Fruit fly (Drosophila melanogaster) whole organism, adult: ENCODE measurements around the gene Cyp313a1.

Experiments used
- CG11617 ChIP-seq: fragments of 200-800 bp; sonication (Bioruptor generic); optimal IDR thresholded peaks from 2 replicates; lab custom pipeline; 2017; ENCODE audit warnings: mild to moderate bottlenecking, missing biosample characterization, missing genetic modification reagents, missing genetic modification characterization
- CG12768 ChIP-seq: fragments of 200-800 bp; sonication (Bioruptor generic); optimal IDR thresholded peaks from 2 replicates; lab custom pipeline; 2017; ENCODE audit warnings: missing biosample characterization, missing genetic modification characterization, mild to moderate bottlenecking, moderate library complexity, missing genetic modification reagents
- CG14711 ChIP-seq: fragments of 200-800 bp; sonication (Bioruptor generic); optimal IDR thresholded peaks from 2 replicates; lab custom pipeline; 2018; ENCODE audit warnings: missing biosample characterization, mild to moderate bottlenecking, missing genetic modification characterization, moderate library complexity
- CG1620 ChIP-seq: fragments of 200-800 bp; sonication (Bioruptor generic); optimal IDR thresholded peaks from 2 replicates; lab custom pipeline; 2016; ENCODE audit warnings: missing biosample characterization, missing genetic modification characterization
- CG33017 ChIP-seq: fragments of 200-800 bp; sonication (Bioruptor generic); optimal IDR thresholded peaks from 2 replicates; lab custom pipeline; 2018; ENCODE audit warnings: missing biosample characterization, mild to moderate bottlenecking, missing genetic modification characterization, moderate library complexity
- CG5204 ChIP-seq: fragments of 200-800 bp; sonication (Bioruptor generic); optimal IDR thresholded peaks from 2 replicates; lab custom pipeline; 2016; ENCODE audit warnings: missing biosample characterization, missing genetic modification characterization
- CG7045 ChIP-seq: fragments of 200-800 bp; sonication (Bioruptor generic); optimal IDR thresholded peaks from 2 replicates; lab custom pipeline; 2017; ENCODE audit warnings: missing biosample characterization, mild to moderate bottlenecking, missing genetic modification characterization
- CG7101 ChIP-seq: fragments of 200-800 bp; sonication (Bioruptor generic); optimal IDR thresholded peaks from 2 replicates; lab custom pipeline; 2018; ENCODE audit warnings: missing biosample characterization, mild to moderate bottlenecking, missing genetic modification characterization, moderate library complexity
- Clk ChIP-seq: fragments of 200-800 bp; sonication (Bioruptor generic); optimal IDR thresholded peaks from 2 replicates; lab custom pipeline; 2017; ENCODE audit warnings: missing biosample characterization, missing genetic modification characterization
- Crg-1 ChIP-seq: fragments of 200-800 bp; sonication (Bioruptor generic); optimal IDR thresholded peaks from 2 replicates; lab custom pipeline; 2016; ENCODE audit warnings: missing biosample characterization, missing genetic modification characterization
- Hr96 ChIP-seq: fragments of 200-800 bp; sonication (Bioruptor generic); optimal IDR thresholded peaks from 2 replicates; lab custom pipeline; 2016; ENCODE audit warnings: missing biosample characterization, missing genetic modification characterization
- Mnt ChIP-seq: fragments of 200-800 bp; sonication (Bioruptor generic); optimal IDR thresholded peaks from 2 replicates; lab custom pipeline; 2016; ENCODE audit warnings: missing biosample characterization, mild to moderate bottlenecking, missing genetic modification characterization
- bab1 ChIP-seq: fragments of 200-800 bp; sonication (Bioruptor generic); optimal IDR thresholded peaks from 3 replicates; lab custom pipeline; 2019; ENCODE audit warnings: missing biosample characterization, mild to moderate bottlenecking, missing genetic modification characterization, moderate library complexity
- cic ChIP-seq: fragments of 200-800 bp; sonication (Bioruptor generic); optimal IDR thresholded peaks from 2 replicates; lab custom pipeline; 2017; ENCODE audit warnings: missing biosample characterization, mild to moderate bottlenecking, missing genetic modification characterization, moderate library complexity
- cnc ChIP-seq, 2 experiments: fragments of >200 bp; optimal IDR thresholded peaks; 2 replicates each; lab custom pipeline; 2017
- kay ChIP-seq: fragments of 200-800 bp; sonication (Bioruptor generic); peaks from one replicate; lab custom pipeline; 2016; ENCODE audit warnings: missing biosample characterization, missing genetic modification characterization, borderline replicate concordance
- ovo ChIP-seq: fragments of 200-800 bp; sonication (Bioruptor generic); optimal IDR thresholded peaks from 2 replicates; lab custom pipeline; 2016; ENCODE audit warnings: missing biosample characterization, missing genetic modification characterization
- pad ChIP-seq: fragments of 200-800 bp; sonication (Bioruptor generic); optimal IDR thresholded peaks from 3 replicates; lab custom pipeline; 2017; ENCODE audit warnings: missing biosample characterization, missing genetic modification characterization, mild to moderate bottlenecking, moderate library complexity, missing genetic modification reagents
- tj ChIP-seq: fragments of 200-800 bp; sonication (Bioruptor generic); optimal IDR thresholded peaks from 3 replicates; lab custom pipeline; 2017; ENCODE audit warnings: missing biosample characterization, mild to moderate bottlenecking, missing genetic modification characterization, moderate library complexity
- toe ChIP-seq: fragments of 200-800 bp; sonication (Bioruptor generic); optimal IDR thresholded peaks from 2 replicates; lab custom pipeline; 2016; ENCODE audit warnings: missing biosample characterization, missing genetic modification characterization

Gene Cyp313a1

DNA sequence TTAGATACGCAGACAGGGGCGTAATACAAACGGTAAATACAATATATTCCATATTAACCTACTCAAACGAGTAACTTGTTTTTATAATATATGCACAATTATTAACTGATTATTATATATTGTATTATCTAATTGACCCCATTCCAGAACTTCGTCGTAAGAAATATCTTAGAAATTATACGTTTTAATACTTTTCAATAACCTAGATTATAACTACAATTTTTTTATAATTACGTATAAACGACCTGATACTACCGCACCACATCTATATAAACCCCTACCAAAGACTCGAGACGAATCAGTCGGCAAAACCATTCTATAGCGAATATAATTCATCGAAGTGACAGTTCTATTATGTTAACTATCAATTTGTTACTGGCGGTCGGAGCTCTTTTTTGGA lies at the start of gene Cyp313a1:
TSS of gene Cyp313a1 (plus strand) at position 301 of the 400 bp plus-strand sequence.
- TF ChIP-seq Mnt (GFP tag; lab: Kevin White, UChicago) (no peak), CG14711 (tag; lab: Kevin White, UChicago) (no peak), toe (GFP tag; lab: Kevin White, UChicago) (no peak), Hr96 (GFP tag; lab: Kevin White, UChicago) (no peak), tj (no peak)

DNA sequence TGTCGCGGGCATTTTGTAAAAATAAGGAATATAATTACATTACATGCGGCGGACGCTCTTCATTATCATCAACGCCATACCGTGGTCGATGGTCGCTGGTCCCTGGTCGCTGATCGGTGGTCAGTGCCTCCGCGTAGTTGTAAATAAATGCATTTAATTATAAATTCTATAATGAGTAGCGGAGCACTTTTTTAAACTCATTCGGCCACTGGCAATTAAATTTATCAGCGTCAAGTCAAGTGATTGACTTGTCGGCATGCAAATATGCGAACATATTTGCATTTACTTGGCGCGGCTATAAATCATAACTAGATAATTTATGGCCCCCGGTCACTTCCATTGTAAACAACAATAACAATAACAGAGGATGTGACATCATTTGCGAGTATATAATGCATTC lies 49.4 kb upstream of the Cyp313a1 start:
- no peak for TF ChIP-seq bab1
- peak; percentile 6 for TF ChIP-seq CG12768

DNA sequence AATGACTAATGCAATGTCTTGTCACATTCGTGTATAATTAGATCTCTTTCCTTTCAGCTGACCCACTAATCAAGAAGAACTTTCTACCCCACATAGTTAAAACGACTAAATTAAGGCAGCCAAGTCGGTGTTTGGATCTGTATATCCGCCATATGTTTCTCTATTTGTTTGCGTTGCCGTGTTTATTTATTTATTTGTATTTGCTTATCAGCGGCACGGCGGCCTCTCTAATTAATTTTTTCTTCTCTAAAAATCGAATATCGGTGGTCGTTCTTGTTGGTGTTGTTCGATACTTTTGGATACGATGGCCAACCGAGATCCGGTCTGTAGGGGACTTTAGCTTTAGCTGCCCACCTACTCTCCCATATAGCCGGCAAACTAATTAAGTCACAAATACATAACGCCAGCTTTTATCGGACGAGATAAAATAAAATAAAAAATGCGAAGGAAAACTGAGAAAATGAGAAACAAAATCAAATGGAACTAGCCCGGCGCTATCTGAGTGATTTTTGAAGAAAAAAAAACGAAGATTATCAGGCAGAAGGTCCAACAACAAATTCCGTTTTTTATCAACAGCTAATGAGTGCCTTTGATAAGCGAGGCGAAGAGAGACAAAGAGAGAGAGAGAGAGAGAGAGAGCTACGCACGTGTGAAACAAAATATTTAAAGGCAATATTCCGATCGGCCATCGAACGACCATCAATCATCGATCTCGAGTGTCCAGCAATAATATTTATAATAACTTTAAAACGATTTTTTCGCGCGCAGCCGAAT lies 48.1 kb upstream of the Cyp313a1 start:
- no peak for TF ChIP-seq tj
- no peak for TF ChIP-seq Hr96 (GFP tag; lab: Kevin White, UChicago)
- no peak for TF ChIP-seq CG33017
- no peak for TF ChIP-seq CG5204 (GFP tag; lab: Kevin White, UChicago)
- no peak for TF ChIP-seq ovo (GFP tag; lab: Kevin White, UChicago)
- no peak for TF ChIP-seq Clk (GFP tag; lab: Kevin White, UChicago)
- TF ChIP-seq kay (GFP tag; lab: Kevin White, UChicago), result peak; percentile 23
- no peak for TF ChIP-seq pad

DNA sequence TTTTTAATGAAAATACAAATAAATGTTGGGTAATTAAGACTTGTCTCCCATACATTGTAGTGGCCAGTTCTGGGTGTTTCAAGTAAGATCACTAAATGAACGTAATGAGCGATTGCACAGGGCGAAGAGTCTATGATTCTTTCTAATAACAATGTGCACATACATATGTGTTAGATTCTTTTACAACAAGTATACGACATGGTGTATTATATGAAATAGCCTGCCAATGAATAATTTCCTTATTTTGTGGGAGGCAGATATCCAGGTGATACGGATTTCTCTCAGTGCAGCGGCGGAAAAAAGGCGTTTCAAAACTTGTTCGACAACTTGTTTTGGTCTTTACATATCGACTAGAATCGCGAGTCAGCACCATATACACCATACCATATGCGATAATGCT lies 47.3 kb upstream of the Cyp313a1 start:
- TF ChIP-seq CG14711 (tag; lab: Kevin White, UChicago) (no peak), pad (no peak), Hr96 (GFP tag; lab: Kevin White, UChicago) (no peak), ovo (GFP tag; lab: Kevin White, UChicago) (no peak), CG7045 (GFP tag; lab: Kevin White, UChicago) (peak; percentile 68), tj (peak; percentile 31), CG33017 (no peak), Crg-1 (GFP tag; lab: Kevin White, UChicago) (no peak), cnc (optimal IDR thresholded peaks at IDR 0.05; lab: Kevin White, UChicago) (no peak), CG11617 (no peak), kay (GFP tag; lab: Kevin White, UChicago) (no peak), cic (GFP tag; lab: Kevin White, UChicago) (no peak), Mnt (GFP tag; lab: Kevin White, UChicago) (no peak), CG12768 (no peak), CG7101 (peak; percentile 14), CG1620 (no peak), CG5204 (GFP tag; lab: Kevin White, UChicago) (peak; percentile 51)

DNA sequence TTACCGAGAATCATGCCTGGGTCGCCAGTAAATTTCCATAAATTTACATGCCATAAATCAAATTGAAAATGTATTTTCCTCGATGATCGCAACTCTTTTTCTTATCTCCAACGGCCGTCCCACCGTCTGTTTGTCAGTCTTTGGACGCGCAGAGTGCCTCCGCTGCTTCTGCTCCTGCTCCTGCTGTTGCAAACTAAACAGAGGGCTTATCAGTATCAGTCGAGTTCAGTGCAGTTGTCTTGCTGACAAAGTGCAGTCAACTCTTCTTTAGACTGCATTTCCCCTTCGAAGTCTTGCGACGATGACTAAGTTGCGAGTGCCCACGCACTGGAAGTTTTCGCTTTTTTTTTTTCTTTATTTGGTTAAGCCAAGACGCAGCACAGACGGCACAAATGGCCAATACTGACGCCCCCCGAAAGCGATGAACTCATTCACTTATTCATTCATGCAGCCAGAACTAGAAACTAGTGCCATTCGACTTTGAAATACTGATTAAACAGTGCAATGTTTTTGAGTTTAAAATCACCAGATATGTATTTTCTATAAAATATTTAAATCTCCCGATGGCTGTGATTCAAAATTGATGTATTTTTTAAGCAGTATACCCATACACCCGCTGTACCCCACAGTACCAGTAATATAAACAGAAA lies 46.7 kb upstream of the Cyp313a1 start:
- no peak for TF ChIP-seq pad
- no peak for TF ChIP-seq CG5204 (GFP tag; lab: Kevin White, UChicago)
- no peak for TF ChIP-seq Hr96 (GFP tag; lab: Kevin White, UChicago)
- TF ChIP-seq CG1620, result no peak
- TF ChIP-seq Clk (GFP tag; lab: Kevin White, UChicago), result no peak
- no peak for TF ChIP-seq bab1

DNA sequence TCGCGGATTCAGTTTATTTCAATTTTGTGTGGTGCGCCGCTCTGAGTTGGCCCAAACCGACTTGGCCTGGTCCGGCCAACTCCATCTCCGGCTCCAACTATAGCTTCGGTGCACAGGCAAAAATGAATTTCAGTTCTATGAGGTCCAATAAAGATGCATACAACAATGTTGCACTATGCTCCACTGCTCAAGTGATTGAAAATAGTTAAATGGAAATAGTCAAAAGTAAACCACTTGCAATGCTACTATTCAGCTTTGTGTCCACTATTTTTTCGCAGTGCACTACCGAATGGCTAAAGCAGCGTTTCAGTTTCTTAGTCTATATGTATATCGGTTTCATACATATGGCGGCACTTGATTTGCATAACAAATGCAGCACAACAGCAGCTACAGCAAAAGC lies 44.6 kb upstream of the Cyp313a1 start:
- no peak for TF ChIP-seq CG5204 (GFP tag; lab: Kevin White, UChicago)
- no peak for TF ChIP-seq CG12768
- no peak for TF ChIP-seq CG33017
- TF ChIP-seq pad, result no peak

DNA sequence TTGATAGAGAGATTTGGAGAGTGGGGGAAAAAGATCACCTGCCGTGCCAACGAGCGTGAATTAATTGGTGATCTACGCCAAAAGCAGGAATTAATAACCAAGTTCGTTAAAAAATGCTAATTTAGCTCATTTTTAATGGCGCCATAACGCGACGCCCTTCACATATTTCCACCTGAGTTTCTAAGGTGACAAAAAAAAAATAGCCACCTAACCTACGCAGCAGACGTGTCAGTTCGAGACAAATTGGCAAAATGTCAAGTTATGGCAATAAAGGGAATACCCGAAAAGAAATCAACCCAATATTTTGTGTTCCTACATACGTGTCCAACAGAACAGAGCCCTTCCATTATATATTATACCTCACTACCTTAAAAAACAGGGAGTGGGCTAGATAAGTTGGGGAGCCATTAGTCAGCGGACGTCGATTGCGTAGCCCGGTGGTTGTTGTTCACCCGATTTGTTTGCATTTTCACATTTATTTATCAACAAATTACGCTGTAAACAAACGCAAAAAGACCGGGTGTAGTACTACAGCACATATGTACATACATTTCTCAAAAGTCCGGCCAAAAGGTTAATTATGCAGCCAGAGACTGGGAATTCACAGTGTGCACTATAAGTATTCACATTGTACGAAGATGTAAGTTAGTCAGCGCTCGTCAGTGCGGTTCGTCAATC lies 43.6 kb upstream of the Cyp313a1 start:
- TF ChIP-seq CG7101 (peak; percentile 2), CG33017 (no peak)

DNA sequence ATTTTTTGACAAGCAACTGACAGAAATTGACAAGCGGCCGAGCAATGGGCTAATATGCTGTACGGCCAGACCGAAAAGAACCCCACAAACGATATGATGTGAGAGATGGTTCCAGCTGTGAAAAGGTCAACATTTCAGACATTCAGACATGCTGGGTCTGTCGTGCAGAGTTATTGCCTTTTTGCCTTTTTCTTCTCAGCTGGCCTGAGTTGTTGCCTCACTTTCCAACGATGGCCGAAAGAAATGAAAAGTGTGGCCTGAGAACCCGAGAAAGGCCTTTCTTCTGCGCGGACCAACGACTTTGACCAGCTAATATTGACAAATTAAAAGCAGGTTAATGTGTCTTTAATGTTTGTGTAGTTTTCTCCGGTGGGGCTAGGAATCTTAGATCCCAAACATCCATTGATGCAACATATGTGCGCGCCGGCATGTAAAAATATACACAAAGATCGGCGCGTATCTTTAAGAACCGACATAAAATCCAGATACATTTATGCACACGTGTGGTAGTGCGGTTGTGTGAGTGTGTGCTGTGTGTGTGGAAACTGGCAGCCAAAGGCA lies 42.9 kb upstream of the Cyp313a1 start:
- TF ChIP-seq CG12768 (no peak), CG33017 (no peak), bab1 (no peak), CG7101 (no peak), kay (GFP tag; lab: Kevin White, UChicago) (no peak), Clk (GFP tag; lab: Kevin White, UChicago) (no peak), ovo (GFP tag; lab: Kevin White, UChicago) (no peak), Mnt (GFP tag; lab: Kevin White, UChicago) (no peak), CG7045 (GFP tag; lab: Kevin White, UChicago) (no peak), tj (no peak), Crg-1 (GFP tag; lab: Kevin White, UChicago) (no peak), Hr96 (GFP tag; lab: Kevin White, UChicago) (no peak), CG14711 (tag; lab: Kevin White, UChicago) (no peak), cic (GFP tag; lab: Kevin White, UChicago) (no peak), toe (GFP tag; lab: Kevin White, UChicago) (no peak)
